Worm (Caenorhabditis elegans) whole organism, L4 larva: ENCODE results near the gene B0432.14.
A peak's percentile ranks its signal among the peaks of the same experiment; 100 is the strongest.

Source experiments
- F37D6.2 ChIP-seq: sonication (generic microtip); optimal IDR thresholded peaks from 2 replicates; lab custom pipeline; 2016; ENCODE audit warnings: mild to moderate bottlenecking, missing genetic modification characterization, missing compliant biosample characterization
- F44E2.7 ChIP-seq: fragments of 200-800 bp; sonication (Bioruptor generic); IDR thresholded peaks from 2 replicates; pipeline ENCODE4 v2.1.2; 2022; ENCODE audit warnings: missing genetic modification characterization, missing compliant biosample characterization
- F49E8.2 ChIP-seq: sonication (generic microtip); optimal IDR thresholded peaks from 2 replicates; lab custom pipeline; 2016; ENCODE audit warnings: missing compliant biosample characterization, mild to moderate bottlenecking, missing genetic modification characterization, borderline replicate concordance
- T26A8.4 ChIP-seq: fragments of 200-800 bp; sonication (Bioruptor generic); IDR thresholded peaks from 2 replicates; pipeline ENCODE4 v1.3.6; 2022; ENCODE audit warnings: missing genetic modification characterization, missing compliant biosample characterization
- Y5F2A.4 ChIP-seq: fragments of 200-800 bp; sonication (Bioruptor generic); optimal IDR thresholded peaks from 2 replicates; lab custom pipeline; 2018; ENCODE audit warnings: mild to moderate bottlenecking, missing genetic modification characterization, missing compliant biosample characterization
- ZK546.5 ChIP-seq, 2 experiments: sonication (generic microtip); optimal IDR thresholded peaks; 2 replicates each; lab custom pipeline; 2017; ENCODE audit warnings: missing biosample characterization in 2 of 2, missing genetic modification characterization in 2 of 2
- aha-1 ChIP-seq: fragments of 150-350 bp; peaks from one replicate; lab custom pipeline; 2014; ENCODE audit warnings: missing biosample characterization, missing genetic modification characterization
- arid-1 ChIP-seq: fragments of 200-800 bp; sonication (Bioruptor generic); conservative IDR thresholded peaks from 2 replicates; pipeline ENCODE4 v1.3.6; 2022; ENCODE audit warnings: missing genetic modification reagents, missing genetic modification characterization, missing compliant biosample characterization
- ceh-44 ChIP-seq: fragments of 200-800 bp; sonication (Bioruptor generic); IDR thresholded peaks from 2 replicates; pipeline ENCODE4 v1.3.6; 2022; ENCODE audit warnings: missing genetic modification reagents, missing genetic modification characterization, missing compliant biosample characterization
- cey-2 ChIP-seq: sonication (generic microtip); optimal IDR thresholded peaks from 3 replicates; lab custom pipeline; 2017; ENCODE audit warnings: missing genetic modification characterization, mild to moderate bottlenecking, missing compliant biosample characterization, antibody characterized with exemption, borderline replicate concordance; ENCODE audit not compliant: insufficient read depth
- daf-12 ChIP-seq: fragments of 150-350 bp; optimal IDR thresholded peaks from 2 replicates; lab custom pipeline; 2014; ENCODE audit warnings: missing biosample characterization, missing genetic modification reagents, missing genetic modification characterization
- dmd-8 ChIP-seq: fragments of 200-800 bp; sonication (Bioruptor generic); IDR thresholded peaks from 2 replicates; pipeline ENCODE4 v1.3.6; 2022; ENCODE audit warnings: missing genetic modification characterization, missing compliant biosample characterization
- dmd-9 ChIP-seq: fragments of 200-800 bp; sonication (Bioruptor generic); IDR thresholded peaks from 2 replicates; pipeline ENCODE4 v1.3.6; 2022; ENCODE audit warnings: missing genetic modification reagents, missing genetic modification characterization, missing compliant biosample characterization
- dpl-1 ChIP-seq: fragments of 150-350 bp; optimal IDR thresholded peaks from 2 replicates; lab custom pipeline; 2014; ENCODE audit warnings: missing biosample characterization, missing genetic modification reagents, missing genetic modification characterization
- duxl-1 ChIP-seq: sonication (generic microtip); optimal IDR thresholded peaks from 2 replicates; lab custom pipeline; 2016; ENCODE audit warnings: mild to moderate bottlenecking, missing genetic modification characterization, moderate library complexity, missing compliant biosample characterization; ENCODE audit not compliant: poor library complexity
- egl-43 ChIP-seq: fragments of 200-800 bp; sonication (Bioruptor generic); IDR thresholded peaks from 2 replicates; pipeline ENCODE4 v1.3.6; 2022; ENCODE audit warnings: missing genetic modification reagents, missing genetic modification characterization, missing compliant biosample characterization
- fkh-10 ChIP-seq: fragments of 150-350 bp; optimal IDR thresholded peaks from 2 replicates; lab custom pipeline; 2014; ENCODE audit warnings: missing biosample characterization, missing genetic modification reagents, missing genetic modification characterization
- hif-1 ChIP-seq, 2 experiments: sonication (generic microtip); optimal IDR thresholded peaks; 2 replicates each; lab custom pipeline; 2016 to 2017; ENCODE audit warnings: missing compliant biosample characterization in 2 of 2, missing genetic modification characterization in 2 of 2, missing genetic modification reagents in 2 of 2, missing genotype in 2 of 2, mild to moderate bottlenecking in 1 of 2
- jun-1 ChIP-seq: fragments of 150-350 bp; optimal IDR thresholded peaks from 2 replicates; lab custom pipeline; 2014; ENCODE audit warnings: missing biosample characterization, missing genetic modification reagents, missing genetic modification characterization
- lin-1 ChIP-seq: fragments of 200-800 bp; sonication (Bioruptor generic); IDR thresholded peaks from 2 replicates; pipeline ENCODE4 v1.3.6; 2022; ENCODE audit warnings: missing genetic modification reagents, missing genetic modification characterization, missing compliant biosample characterization
- lin-13 ChIP-seq: fragments of 150-350 bp; optimal IDR thresholded peaks from 2 replicates; lab custom pipeline; 2014; ENCODE audit warnings: missing biosample characterization, missing genetic modification reagents, missing genetic modification characterization
- lin-15B ChIP-seq: fragments of 150-350 bp; sonication (generic microtip); optimal IDR thresholded peaks from 3 replicates; lab custom pipeline; 2014; ENCODE audit warnings: missing biosample characterization, missing genetic modification characterization
- lin-29 ChIP-seq: fragments of 200-800 bp; sonication (Bioruptor generic); IDR thresholded peaks from 2 replicates; pipeline ENCODE4 v1.3.6; 2022; ENCODE audit warnings: missing genetic modification reagents, missing genetic modification characterization, missing compliant biosample characterization
- lin-38 ChIP-seq: fragments of 200-800 bp; sonication (Bioruptor generic); IDR thresholded peaks from 2 replicates; pipeline ENCODE4 v1.3.6; 2022; ENCODE audit warnings: missing genetic modification reagents, missing genetic modification characterization, missing compliant biosample characterization
- lin-39 ChIP-seq: fragments of 150-350 bp; optimal IDR thresholded peaks from 2 replicates; lab custom pipeline; 2014; ENCODE audit warnings: missing biosample characterization, missing genetic modification reagents, missing genetic modification characterization
- mdl-1 ChIP-seq, 2 experiments: fragments of 150-350 bp in 1 of 2; sonication (generic microtip) in 1 of 2; optimal IDR thresholded peaks; 2 replicates each; lab custom pipeline; 2014 to 2017; ENCODE audit warnings: missing biosample characterization in 2 of 2, missing genetic modification characterization in 2 of 2
- mdt-29 ChIP-seq: fragments of 200-800 bp; sonication (Bioruptor generic); IDR thresholded peaks from 2 replicates; pipeline ENCODE4 v1.3.6; 2022; ENCODE audit warnings: missing genetic modification reagents, missing genetic modification characterization, missing compliant biosample characterization
- mes-2 ChIP-seq: sonication (generic microtip); optimal IDR thresholded peaks from 2 replicates; lab custom pipeline; 2016; ENCODE audit warnings: missing genotype, mild to moderate bottlenecking, missing genetic modification characterization, missing compliant biosample characterization; ENCODE audit not compliant: poor library complexity, severe bottlenecking
- mxl-3 ChIP-seq: fragments of 200-800 bp; sonication (Bioruptor generic); optimal IDR thresholded peaks from 2 replicates; lab custom pipeline; 2018; ENCODE audit warnings: mild to moderate bottlenecking, missing genetic modification characterization, missing compliant biosample characterization
- nhr-102 ChIP-seq: sonication (generic microtip); optimal IDR thresholded peaks from 2 replicates; lab custom pipeline; 2016; ENCODE audit warnings: mild to moderate bottlenecking, missing genetic modification characterization, moderate library complexity, missing compliant biosample characterization
- nhr-11 ChIP-seq: fragments of 150-350 bp; optimal IDR thresholded peaks from 2 replicates; lab custom pipeline; 2014; ENCODE audit warnings: missing biosample characterization, missing genetic modification characterization
- nhr-237 ChIP-seq: sonication (generic microtip); optimal IDR thresholded peaks from 2 replicates; lab custom pipeline; 2017; ENCODE audit warnings: missing biosample characterization, missing genetic modification characterization
- nhr-25 ChIP-seq: sonication (generic microtip); optimal IDR thresholded peaks from 2 replicates; lab custom pipeline; 2017; ENCODE audit warnings: missing genetic modification characterization, mild to moderate bottlenecking, missing compliant biosample characterization, antibody characterized with exemption, moderate library complexity, borderline replicate concordance; ENCODE audit not compliant: insufficient read depth
- nhr-28 ChIP-seq: fragments of 150-350 bp; optimal IDR thresholded peaks from 2 replicates; lab custom pipeline; 2014; ENCODE audit warnings: missing biosample characterization, missing genetic modification characterization
- nhr-41 ChIP-seq: fragments of 200-800 bp; sonication (Bioruptor generic); IDR thresholded peaks from 2 replicates; pipeline ENCODE4 v1.3.6; 2022; ENCODE audit warnings: missing genetic modification reagents, missing genetic modification characterization, missing compliant biosample characterization
- nhr-42 ChIP-seq: fragments of 200-800 bp; sonication (Bioruptor generic); IDR thresholded peaks from 2 replicates; pipeline ENCODE4 v1.3.6; 2022; ENCODE audit warnings: missing genetic modification characterization, missing compliant biosample characterization
- nhr-6 ChIP-seq: fragments of 150-350 bp; optimal IDR thresholded peaks from 2 replicates; lab custom pipeline; 2014; ENCODE audit warnings: missing biosample characterization, missing genetic modification characterization
- nhr-77 ChIP-seq: fragments of 150-350 bp; optimal IDR thresholded peaks from 2 replicates; lab custom pipeline; 2014; ENCODE audit warnings: missing biosample characterization, missing genetic modification characterization
- pha-4 ChIP-seq, 2 experiments: fragments of 150-350 bp in 1 of 2; fragments of 200-800 bp in 1 of 2; sonication (Bioruptor generic) in 1 of 2; IDR thresholded peaks in 1 of 2; optimal IDR thresholded peaks in 1 of 2; 2 replicates each; pipeline versions ENCODE4 v1.3.6 to Lab custom; 2014 to 2022; ENCODE audit warnings: missing genetic modification characterization in 2 of 2, missing genetic modification reagents in 2 of 2, missing biosample characterization in 1 of 2, missing compliant biosample characterization in 1 of 2
- php-3 ChIP-seq: fragments of 200-800 bp; sonication (Bioruptor generic); IDR thresholded peaks from 2 replicates; pipeline ENCODE4 v1.3.6; 2022; ENCODE audit warnings: missing genetic modification reagents, missing genetic modification characterization, missing compliant biosample characterization
- pqm-1 ChIP-seq: sonication (generic microtip); optimal IDR thresholded peaks from 2 replicates; lab custom pipeline; 2017; ENCODE audit warnings: missing biosample characterization, missing genetic modification characterization
- saeg-2 ChIP-seq: fragments of 200-800 bp; sonication (Bioruptor generic); IDR thresholded peaks from 2 replicates; pipeline ENCODE4 v1.3.6; 2022; ENCODE audit warnings: missing genetic modification reagents, missing genetic modification characterization, missing compliant biosample characterization
- set-16 ChIP-seq: fragments of 200-800 bp; sonication (Bioruptor generic); IDR thresholded peaks from 2 replicates; pipeline ENCODE4 v1.3.6; 2022; ENCODE audit warnings: missing genetic modification reagents, missing genetic modification characterization, missing compliant biosample characterization
- snpc-4 ChIP-seq: fragments of 150-350 bp; optimal IDR thresholded peaks from 2 replicates; lab custom pipeline; 2014; ENCODE audit warnings: missing biosample characterization, missing genetic modification characterization
- unc-62 ChIP-seq, 3 experiments: fragments of 150-350 bp in 1 of 3; sonication (generic microtip); optimal IDR thresholded peaks in 2 of 3; peaks in 1 of 3; 1 replicate in 1 of 3; 2 replicates in 2 of 3; lab custom pipeline; 2014 to 2017; ENCODE audit warnings: missing biosample characterization in 3 of 3, missing genetic modification characterization in 3 of 3, missing genetic modification reagents in 3 of 3, missing genotype in 1 of 3
- vab-7 ChIP-seq: fragments of 200-800 bp; sonication (Bioruptor generic); IDR thresholded peaks from 2 replicates; pipeline ENCODE4 v1.3.6; 2022; ENCODE audit warnings: missing genetic modification reagents, missing genetic modification characterization, missing compliant biosample characterization
- zfp-2 ChIP-seq: sonication (generic microtip); optimal IDR thresholded peaks from 2 replicates; lab custom pipeline; 2016; ENCODE audit warnings: mild to moderate bottlenecking, missing genetic modification characterization, missing compliant biosample characterization
- zfp-3 ChIP-seq: fragments of 200-800 bp; sonication (Bioruptor generic); conservative IDR thresholded peaks from 2 replicates; pipeline ENCODE4 v1.3.6; 2022; ENCODE audit warnings: missing genetic modification reagents, missing genetic modification characterization, missing compliant biosample characterization
- zip-2 ChIP-seq: fragments of 150-350 bp; optimal IDR thresholded peaks from 2 replicates; lab custom pipeline; 2014; ENCODE audit warnings: missing biosample characterization, missing genetic modification characterization
- ztf-11 ChIP-seq: fragments of 150-350 bp; optimal IDR thresholded peaks from 2 replicates; lab custom pipeline; 2014; ENCODE audit warnings: missing biosample characterization, missing genetic modification characterization

Gene B0432.14

ce11 chrII:221212-221611 lies 42.9 kb upstream of the B0432.14 start (continued):
- peak; percentile 60 for TF ChIP-seq lin-13 (GFP tag; lab: Kevin White, UChicago)
- 0 out of 2 replicates have a peak, but pooled peaks have one; percentile 41 for TF ChIP-seq lin-1 (GFP tag; lab: Robert Waterston, UW)
- TF ChIP-seq saeg-2, result no peak
- TF ChIP-seq pqm-1 (tag; lab: Kevin White, UChicago), result no peak
- TF ChIP-seq lin-29 (GFP tag; lab: Robert Waterston, UW), result no peak
- TF ChIP-seq zfp-3 (GFP tag; lab: Robert Waterston, UW), result no peak
- TF ChIP-seq duxl-1 (tag; lab: Kevin White, UChicago), result peak; percentile 35
- TF ChIP-seq nhr-42 (GFP tag; lab: Robert Waterston, UW), result no peak
- no peak for TF ChIP-seq F44E2.7 (GFP tag; lab: Robert Waterston, UW)
- TF ChIP-seq ztf-11 (tag; lab: Kevin White, UChicago), result no peak
- no peak for TF ChIP-seq lin-39 (tag; lab: Kevin White, UChicago)
- peak; percentile 68 for TF ChIP-seq nhr-6 (tag; lab: Kevin White, UChicago)
- no peak for TF ChIP-seq vab-7 (GFP tag; lab: Robert Waterston, UW)
- no peak for TF ChIP-seq arid-1
- peak; percentile 68 for TF ChIP-seq nhr-25 (tag; lab: Kevin White, UChicago)
- TF ChIP-seq mdt-29 (GFP tag; lab: Robert Waterston, UW), result peak; percentile 57; the same call in 1 of the 2 replicates
- peak in 1 of 2 experiments; percentile 59 for TF ChIP-seq hif-1 (tag; optimal IDR thresholded peaks at IDR 0.05; lab: Kevin White, UChicago)
- TF ChIP-seq jun-1, result peak; percentile 47
- no peak for TF ChIP-seq dmd-9 (GFP tag; lab: Robert Waterston, UW)
- no peak for TF ChIP-seq ceh-44 (GFP tag; lab: Robert Waterston, UW)
- TF ChIP-seq nhr-102 (tag; lab: Kevin White, UChicago), result peak; percentile 23
- no peak for TF ChIP-seq Y5F2A.4 (GFP tag; lab: Kevin White, UChicago)
- TF ChIP-seq nhr-11 (tag; lab: Kevin White, UChicago), result peak; percentile 89
- TF ChIP-seq unc-62 (GFP tag; optimal IDR thresholded peaks at IDR 0.05 in 1 of 2; lab: Kevin White, UChicago), result peak in 1 of 2 experiments; percentile 98
- TF ChIP-seq unc-62 (tag; optimal IDR thresholded peaks at IDR 0.05; lab: Kevin White, UChicago), result no peak
- TF ChIP-seq lin-15B (tag; lab: Kevin White, UChicago), result no peak
- TF ChIP-seq daf-12 (tag; lab: Kevin White, UChicago), result no peak
- TF ChIP-seq fkh-10 (GFP tag; lab: Kevin White, UChicago), result no peak
- no peak for TF ChIP-seq snpc-4 (tag; lab: Kevin White, UChicago)
- TF ChIP-seq nhr-237 (tag; lab: Kevin White, UChicago), result no peak
- no peak for TF ChIP-seq F49E8.2 (tag; lab: Kevin White, UChicago)
- no peak for TF ChIP-seq zfp-2 (tag; lab: Kevin White, UChicago)
- TF ChIP-seq aha-1 (tag; lab: Kevin White, UChicago), result peak; percentile 99
- TF ChIP-seq T26A8.4 (GFP tag; lab: Robert Waterston, UW), result peak; percentile 32
- no peak for TF ChIP-seq nhr-41 (GFP tag; lab: Robert Waterston, UW)
- TF ChIP-seq nhr-28, result peak; percentile 86
- no peak for TF ChIP-seq ZK546.5 (tag; optimal IDR thresholded peaks at IDR 0.05; lab: Kevin White, UChicago)
- TF ChIP-seq lin-38 (GFP tag; lab: Robert Waterston, UW), result peak; percentile 74
- peak; percentile 86 for TF ChIP-seq set-16 (GFP tag; lab: Robert Waterston, UW)
- no peak for TF ChIP-seq zip-2 (tag; lab: Kevin White, UChicago)
- TF ChIP-seq egl-43 (GFP tag; lab: Robert Waterston, UW), result peak; percentile 70
- peak; percentile 39 to 92 for TF ChIP-seq mdl-1 (tag; optimal IDR thresholded peaks at IDR 0.05; lab: Kevin White, UChicago)
- peak; percentile 21 for TF ChIP-seq F37D6.2 (tag; lab: Kevin White, UChicago)
- no peak for TF ChIP-seq cey-2
- peak; percentile 64 for TF ChIP-seq mes-2
- TF ChIP-seq pha-4 (GFP tag; IDR thresholded peaks at IDR 0.05; lab: Robert Waterston, UW), result peak; percentile 55
- TF ChIP-seq pha-4 (tag; optimal IDR thresholded peaks at IDR 0.05; lab: Kevin White, UChicago), result no peak
- TF ChIP-seq dpl-1, result peak; percentile 73
- TF ChIP-seq php-3 (GFP tag; lab: Robert Waterston, UW), result no peak
- peak; percentile 14 for TF ChIP-seq nhr-77
- TF ChIP-seq dmd-8 (GFP tag; lab: Robert Waterston, UW), result no peak
- TF ChIP-seq mxl-3 (GFP tag; lab: Kevin White, UChicago), result peak; percentile 91
